Fruit fly (Drosophila melanogaster): ENCODE measurements around the gene Acbp4.

DNA sequence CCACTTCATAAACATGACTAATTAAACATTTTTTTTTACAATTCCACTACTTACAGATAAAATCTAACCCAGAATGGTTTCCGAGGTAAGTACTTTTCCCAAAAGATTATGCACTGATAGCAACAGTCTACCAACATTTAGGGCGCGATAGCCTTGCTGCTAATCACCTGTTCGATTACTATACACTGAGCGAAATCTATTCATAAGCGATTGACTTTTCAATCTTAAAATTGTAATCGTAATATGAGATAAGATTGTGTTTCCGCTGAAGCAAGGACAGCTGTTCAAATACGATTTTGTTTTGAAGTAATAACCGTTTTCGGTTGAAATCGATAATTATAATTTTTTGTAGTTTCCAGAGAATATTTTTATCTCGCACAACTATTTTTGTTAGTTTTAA lies 4.5 kb upstream of the Acbp4 start:
- TF ChIP-seq CG10348 (GFP tag; IDR thresholded peaks at IDR 0.05) (no peak), CG9948 (tag; optimal IDR thresholded peaks at IDR 0.05) (no peak), CG17806 (tag; optimal IDR thresholded peaks at IDR 0.05) (no peak), CG14655 (GFP tag; optimal IDR thresholded peaks at IDR 0.05) (no peak), D1 (tag; optimal IDR thresholded peaks at IDR 0.05) (no peak), Snoo (tag; optimal IDR thresholded peaks at IDR 0.05) (no peak)
